Worm (Caenorhabditis elegans) whole organism, L4 larva: ENCODE measurements around the gene bath-46.

Source experiments
- F10B5.3 ChIP-seq: sonication (generic microtip); optimal IDR thresholded peaks from 2 replicates; lab custom pipeline; 2016; ENCODE audit warnings: mild to moderate bottlenecking, missing genetic modification characterization, missing compliant biosample characterization
- R02D3.7 ChIP-seq: fragments of 150-350 bp; sonication (generic microtip); optimal IDR thresholded peaks from 3 replicates; lab custom pipeline; 2014; ENCODE audit warnings: missing biosample characterization, missing genetic modification characterization
- ZK337.2 ChIP-seq: fragments of 200-800 bp; sonication (Bioruptor generic); IDR thresholded peaks from 2 replicates; pipeline ENCODE4 v1.3.6; 2022; ENCODE audit warnings: missing genetic modification reagents, missing genetic modification characterization, missing compliant biosample characterization
- ZK546.5 ChIP-seq, 2 experiments: sonication (generic microtip); optimal IDR thresholded peaks; 2 replicates each; lab custom pipeline; 2017; ENCODE audit warnings: missing biosample characterization in 2 of 2, missing genetic modification characterization in 2 of 2
- aha-1 ChIP-seq: fragments of 150-350 bp; peaks from one replicate; lab custom pipeline; 2014; ENCODE audit warnings: missing biosample characterization, missing genetic modification characterization
- ama-1 ChIP-seq: fragments of 150-350 bp; optimal IDR thresholded peaks from 2 replicates; lab custom pipeline; 2014; ENCODE audit warnings: inconsistent platforms, mixed read lengths
- arid-1 ChIP-seq: fragments of 200-800 bp; sonication (Bioruptor generic); conservative IDR thresholded peaks from 2 replicates; pipeline ENCODE4 v1.3.6; 2022; ENCODE audit warnings: missing genetic modification reagents, missing genetic modification characterization, missing compliant biosample characterization
- attf-4 ChIP-seq: sonication (generic microtip); optimal IDR thresholded peaks from 3 replicates; lab custom pipeline; 2017; ENCODE audit warnings: missing biosample characterization, missing genetic modification characterization
- ceh-32 ChIP-seq: sonication (generic microtip); optimal IDR thresholded peaks from 2 replicates; lab custom pipeline; 2016; ENCODE audit warnings: mild to moderate bottlenecking, missing genetic modification characterization, missing compliant biosample characterization; ENCODE audit not compliant: poor library complexity
- ceh-44 ChIP-seq: fragments of 200-800 bp; sonication (Bioruptor generic); IDR thresholded peaks from 2 replicates; pipeline ENCODE4 v1.3.6; 2022; ENCODE audit warnings: missing genetic modification reagents, missing genetic modification characterization, missing compliant biosample characterization
- daf-16 ChIP-seq, 3 experiments: sonication (generic microtip); optimal IDR thresholded peaks; 2 replicates each; lab custom pipeline; 2016 to 2017; ENCODE audit warnings: missing genetic modification characterization in 3 of 3, missing genetic modification reagents in 3 of 3, mild to moderate bottlenecking in 2 of 3, missing compliant biosample characterization in 2 of 3, missing biosample characterization in 1 of 3, moderate library complexity in 1 of 3
- daf-19 ChIP-seq: fragments of 200-800 bp; sonication (Bioruptor generic); conservative IDR thresholded peaks from 2 replicates; pipeline ENCODE4 v1.3.6; 2022; ENCODE audit warnings: missing genetic modification characterization, missing compliant biosample characterization
- daf-8 ChIP-seq: fragments of 200-800 bp; sonication (Bioruptor generic); IDR thresholded peaks from 2 replicates; pipeline ENCODE4 v1.3.6; 2022; ENCODE audit warnings: missing genetic modification characterization, missing compliant biosample characterization
- dmd-6 ChIP-seq: fragments of 200-800 bp; sonication (Bioruptor generic); IDR thresholded peaks from 2 replicates; pipeline ENCODE4 v1.3.6; 2022; ENCODE audit warnings: missing genetic modification reagents, missing genetic modification characterization, missing compliant biosample characterization
- dpl-1 ChIP-seq: fragments of 150-350 bp; optimal IDR thresholded peaks from 2 replicates; lab custom pipeline; 2014; ENCODE audit warnings: missing biosample characterization, missing genetic modification reagents, missing genetic modification characterization
- egl-43 ChIP-seq: fragments of 200-800 bp; sonication (Bioruptor generic); IDR thresholded peaks from 2 replicates; pipeline ENCODE4 v1.3.6; 2022; ENCODE audit warnings: missing genetic modification reagents, missing genetic modification characterization, missing compliant biosample characterization
- fkh-10 ChIP-seq: fragments of 150-350 bp; optimal IDR thresholded peaks from 2 replicates; lab custom pipeline; 2014; ENCODE audit warnings: missing biosample characterization, missing genetic modification reagents, missing genetic modification characterization
- hlh-11 ChIP-seq: fragments of 200-800 bp; sonication (Bioruptor generic); optimal IDR thresholded peaks from 2 replicates; lab custom pipeline; 2018; ENCODE audit warnings: mild to moderate bottlenecking, missing genetic modification characterization, missing compliant biosample characterization
- lin-1 ChIP-seq: fragments of 200-800 bp; sonication (Bioruptor generic); IDR thresholded peaks from 2 replicates; pipeline ENCODE4 v1.3.6; 2022; ENCODE audit warnings: missing genetic modification reagents, missing genetic modification characterization, missing compliant biosample characterization
- lin-13 ChIP-seq: fragments of 150-350 bp; optimal IDR thresholded peaks from 2 replicates; lab custom pipeline; 2014; ENCODE audit warnings: missing biosample characterization, missing genetic modification reagents, missing genetic modification characterization
- lir-3 ChIP-seq: sonication (generic microtip); optimal IDR thresholded peaks from 2 replicates; lab custom pipeline; 2016; ENCODE audit warnings: mild to moderate bottlenecking, missing genetic modification characterization, missing compliant biosample characterization
- mep-1 ChIP-seq: fragments of 150-350 bp; sonication (generic microtip); optimal IDR thresholded peaks from 3 replicates; lab custom pipeline; 2014; ENCODE audit warnings: missing biosample characterization, missing genetic modification characterization
- nhr-102 ChIP-seq: sonication (generic microtip); optimal IDR thresholded peaks from 2 replicates; lab custom pipeline; 2016; ENCODE audit warnings: mild to moderate bottlenecking, missing genetic modification characterization, moderate library complexity, missing compliant biosample characterization
- nhr-11 ChIP-seq: fragments of 150-350 bp; optimal IDR thresholded peaks from 2 replicates; lab custom pipeline; 2014; ENCODE audit warnings: missing biosample characterization, missing genetic modification characterization
- nhr-111 ChIP-seq: fragments of 200-800 bp; sonication (Bioruptor generic); optimal IDR thresholded peaks from 2 replicates; lab custom pipeline; 2018; ENCODE audit warnings: mild to moderate bottlenecking, missing genetic modification characterization, missing compliant biosample characterization
- nhr-28 ChIP-seq: fragments of 150-350 bp; optimal IDR thresholded peaks from 2 replicates; lab custom pipeline; 2014; ENCODE audit warnings: missing biosample characterization, missing genetic modification characterization
- nhr-42 ChIP-seq: fragments of 200-800 bp; sonication (Bioruptor generic); IDR thresholded peaks from 2 replicates; pipeline ENCODE4 v1.3.6; 2022; ENCODE audit warnings: missing genetic modification characterization, missing compliant biosample characterization
- pha-4 ChIP-seq, 2 experiments: fragments of 150-350 bp in 1 of 2; fragments of 200-800 bp in 1 of 2; sonication (Bioruptor generic) in 1 of 2; IDR thresholded peaks in 1 of 2; optimal IDR thresholded peaks in 1 of 2; 2 replicates each; pipeline versions ENCODE4 v1.3.6 to Lab custom; 2014 to 2022; ENCODE audit warnings: missing genetic modification characterization in 2 of 2, missing genetic modification reagents in 2 of 2, missing biosample characterization in 1 of 2, missing compliant biosample characterization in 1 of 2
- pqm-1 ChIP-seq: sonication (generic microtip); optimal IDR thresholded peaks from 2 replicates; lab custom pipeline; 2017; ENCODE audit warnings: missing biosample characterization, missing genetic modification characterization
- saeg-2 ChIP-seq: fragments of 200-800 bp; sonication (Bioruptor generic); IDR thresholded peaks from 2 replicates; pipeline ENCODE4 v1.3.6; 2022; ENCODE audit warnings: missing genetic modification reagents, missing genetic modification characterization, missing compliant biosample characterization
- sdz-12 ChIP-seq: fragments of 200-800 bp; sonication (Bioruptor generic); optimal IDR thresholded peaks from 2 replicates; lab custom pipeline; 2018; ENCODE audit warnings: mild to moderate bottlenecking, missing genetic modification characterization, missing compliant biosample characterization
- set-16 ChIP-seq: fragments of 200-800 bp; sonication (Bioruptor generic); IDR thresholded peaks from 2 replicates; pipeline ENCODE4 v1.3.6; 2022; ENCODE audit warnings: missing genetic modification reagents, missing genetic modification characterization, missing compliant biosample characterization
- skn-1 ChIP-seq: fragments of 150-350 bp; optimal IDR thresholded peaks from 2 replicates; lab custom pipeline; 2014; ENCODE audit warnings: missing biosample characterization, missing genetic modification characterization
- spr-1 ChIP-seq: sonication (generic microtip); optimal IDR thresholded peaks from 2 replicates; lab custom pipeline; 2016; ENCODE audit warnings: mild to moderate bottlenecking, missing genetic modification characterization, missing compliant biosample characterization
- tag-97 ChIP-seq: fragments of 200-800 bp; sonication (Bioruptor generic); IDR thresholded peaks from 2 replicates; pipeline ENCODE4 v1.3.6; 2022; ENCODE audit warnings: missing genetic modification characterization, missing compliant biosample characterization
- zfp-3 ChIP-seq: fragments of 200-800 bp; sonication (Bioruptor generic); conservative IDR thresholded peaks from 2 replicates; pipeline ENCODE4 v1.3.6; 2022; ENCODE audit warnings: missing genetic modification reagents, missing genetic modification characterization, missing compliant biosample characterization

Gene bath-46

DNA sequence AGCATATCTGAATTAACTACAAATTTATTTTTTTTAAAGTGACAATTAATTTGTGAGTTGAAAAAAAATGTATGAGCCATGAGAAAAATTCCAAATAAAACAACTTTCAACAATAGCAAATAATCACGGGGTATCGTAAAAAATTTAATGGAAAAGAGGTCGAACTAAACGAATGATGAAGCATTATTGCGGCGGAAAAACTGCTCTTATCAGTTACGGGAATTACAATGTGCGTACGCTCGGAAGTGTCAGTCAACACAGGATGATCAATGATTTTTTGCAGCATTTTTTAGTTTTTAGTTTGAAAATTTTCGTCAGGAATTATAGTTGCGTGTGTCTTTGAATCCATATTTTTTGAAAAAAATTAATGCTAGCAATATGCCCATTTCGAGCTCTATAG is 20.9 kb upstream of the bath-46 start:
- TF ChIP-seq nhr-42 (GFP tag; lab: Robert Waterston, UW): no peak
- no peak for TF ChIP-seq mep-1
- no peak for TF ChIP-seq lin-13 (GFP tag; lab: Kevin White, UChicago)
- TF ChIP-seq pqm-1 (tag; lab: Kevin White, UChicago): peak; percentile 92
- no peak for TF ChIP-seq F10B5.3 (tag; lab: Kevin White, UChicago)
- TF ChIP-seq tag-97 (GFP tag; lab: Robert Waterston, UW): no peak
- no peak for TF ChIP-seq lin-1
- TF ChIP-seq saeg-2 (GFP tag; lab: Robert Waterston, UW): no peak
- TF ChIP-seq pha-4 (GFP tag; IDR thresholded peaks at IDR 0.05; lab: Robert Waterston, UW): no peak
- TF ChIP-seq pha-4 (tag; optimal IDR thresholded peaks at IDR 0.05; lab: Kevin White, UChicago): no peak
- TF ChIP-seq nhr-111: no peak
- peak; percentile 70 for TF ChIP-seq nhr-28
- no peak for TF ChIP-seq daf-19 (GFP tag; lab: Robert Waterston, UW)
- TF ChIP-seq ZK337.2 (GFP tag; lab: Robert Waterston, UW): no peak
- TF ChIP-seq dmd-6 (GFP tag; lab: Robert Waterston, UW): peak; percentile 79
- TF ChIP-seq hlh-11 (tag; lab: Kevin White, UChicago): peak; percentile 30

ce11 chrII:1579886-1580285 is 17.8 kb upstream of the bath-46 start, which contains the start of gene math-38:
TSS of gene math-38 (minus strand) at chrII:1579986.
- TF ChIP-seq ama-1 (lab: Kevin White, UChicago) (no peak), daf-16 (GFP tag; optimal IDR thresholded peaks at IDR 0.05; lab: Kevin White, UChicago) (no peak), daf-16 (tag; optimal IDR thresholded peaks at IDR 0.05; lab: Kevin White, UChicago) (no peak), R02D3.7 (no peak), zfp-3 (GFP tag; lab: Robert Waterston, UW) (no peak), nhr-28 (peak; percentile 28), lir-3 (tag; lab: Kevin White, UChicago) (no peak), egl-43 (GFP tag; lab: Robert Waterston, UW) (no peak), dpl-1 (GFP tag; lab: Kevin White, UChicago) (no peak), attf-4 (tag; lab: Kevin White, UChicago) (no peak), hlh-11 (tag; lab: Kevin White, UChicago) (peak; percentile 16)

- TF ChIP-seq hlh-11 (tag; lab: Kevin White, UChicago) (no peak), skn-1 (tag; lab: Kevin White, UChicago) (no peak), lir-3 (tag; lab: Kevin White, UChicago) (no peak), nhr-102 (tag; lab: Kevin White, UChicago) (no peak), arid-1 (GFP tag; lab: Robert Waterston, UW) (no peak), daf-16 (GFP tag; optimal IDR thresholded peaks at IDR 0.05; lab: Kevin White, UChicago) (no peak), daf-16 (tag; optimal IDR thresholded peaks at IDR 0.05; lab: Kevin White, UChicago) (no peak), ceh-32 (tag; lab: Kevin White, UChicago) (no peak), set-16 (GFP tag; lab: Robert Waterston, UW) (no peak), sdz-12 (no peak), spr-1 (tag; lab: Kevin White, UChicago) (no peak), dmd-6 (GFP tag; lab: Robert Waterston, UW) (no peak), egl-43 (GFP tag; lab: Robert Waterston, UW) (no peak), daf-8 (no peak), ceh-44 (GFP tag; lab: Robert Waterston, UW) (no peak), ZK546.5 (tag; optimal IDR thresholded peaks at IDR 0.05; lab: Kevin White, UChicago) (no peak), R02D3.7 (no peak), aha-1 (tag; lab: Kevin White, UChicago) (no peak), fkh-10 (no peak), nhr-11 (no peak)
These were observed 13.6 kb upstream of the bath-46 start, which contains the start of gene clec-21 for ce11 chrII:1584140-1584539. TSS of gene clec-21 (minus strand) at chrII:1584240.
